Fruit fly (Drosophila melanogaster) whole organism, embryonic: ENCODE data around the gene CG31638.

Experiments
- CG31224 ChIP-seq: fragments of 200-800 bp; sonication (Bioruptor generic); IDR thresholded peaks from 2 replicates; pipeline ENCODE4 v1.3.6; 2022; ENCODE audit warnings: missing biosample characterization, missing genetic modification characterization
- CG4360 ChIP-seq: fragments of 200-800 bp; sonication (Bioruptor generic); IDR thresholded peaks from 2 replicates; pipeline ENCODE4 v1.3.6; 2022; ENCODE audit warnings: missing biosample characterization, missing genetic modification characterization
- HLHmδ ChIP-seq: fragments of 200-800 bp; sonication (Bioruptor generic); optimal IDR thresholded peaks from 2 replicates; lab custom pipeline; 2018; ENCODE audit warnings: missing biosample characterization, mild to moderate bottlenecking, missing genetic modification characterization, moderate library complexity
- Myb ChIP-seq: fragments of 200-800 bp; sonication (Bioruptor generic); optimal IDR thresholded peaks from 2 replicates; lab custom pipeline; 2016; ENCODE audit warnings: missing biosample characterization, missing genetic modification characterization
- caup ChIP-seq: fragments of 200-800 bp; sonication (Bioruptor generic); optimal IDR thresholded peaks from 3 replicates; lab custom pipeline; 2017; ENCODE audit warnings: missing biosample characterization, mild to moderate bottlenecking, missing genetic modification characterization, moderate library complexity; ENCODE audit not compliant: severe bottlenecking
- da ChIP-seq: fragments of 200-800 bp; sonication (Bioruptor generic); optimal IDR thresholded peaks from 2 replicates; lab custom pipeline; 2016; ENCODE audit warnings: missing biosample characterization, missing genetic modification characterization
- usp ChIP-seq: fragments of >200 bp; optimal IDR thresholded peaks from 2 replicates; lab custom pipeline; 2017; ENCODE audit warnings: missing biosample characterization, missing genetic modification characterization

dm6 chr2L:6530952-6531512 lies 40.2 kb downstream of the CG31638 start:
- TF ChIP-seq HLHmδ (GFP tag; lab: Kevin White, UChicago) (no peak), CG31224 (GFP tag; lab: Robert Waterston, UW) (no peak), Myb (GFP tag; lab: Kevin White, UChicago) (no peak), caup (GFP tag; lab: Kevin White, UChicago) (no peak), da (no peak), CG4360 (GFP tag; lab: Robert Waterston, UW) (no peak), usp (GFP tag; lab: Kevin White, UChicago) (no peak)
